Fruit fly (Drosophila melanogaster) whole organism, embryonic: ENCODE measurements around the gene CG43273.
A peak's percentile ranks its signal among the peaks of the same experiment; 100 is the strongest.

ENCODE experiments used
- Abd-B ChIP-seq: fragments of 200-800 bp; sonication (Bioruptor generic); optimal IDR thresholded peaks from 2 replicates; lab custom pipeline; 2018; ENCODE audit warnings: missing biosample characterization, mild to moderate bottlenecking, missing genetic modification characterization, moderate library complexity
- BEAF-32 ChIP-seq: fragments of 200-800 bp; sonication (Bioruptor generic); optimal IDR thresholded peaks from 3 replicates; lab custom pipeline; 2017; ENCODE audit warnings: missing biosample characterization, missing genetic modification characterization, mild to moderate bottlenecking, moderate library complexity, missing genetic modification reagents
- CG13894 ChIP-seq: fragments of 200-800 bp; sonication (Bioruptor generic); optimal IDR thresholded peaks from 3 replicates; lab custom pipeline; 2018; ENCODE audit warnings: missing biosample characterization, mild to moderate bottlenecking, missing genetic modification characterization, moderate library complexity
- CG16815 ChIP-seq: fragments of 200-800 bp; sonication (Bioruptor generic); optimal IDR thresholded peaks from 3 replicates; lab custom pipeline; 2017; ENCODE audit warnings: missing biosample characterization, mild to moderate bottlenecking, missing genetic modification characterization
- CG34376 ChIP-seq: fragments of 200-800 bp; sonication (Bioruptor generic); optimal IDR thresholded peaks from 2 replicates; lab custom pipeline; 2018; ENCODE audit warnings: missing biosample characterization, mild to moderate bottlenecking, missing genetic modification characterization
- CG34422 ChIP-seq: fragments of 200-800 bp; sonication (Bioruptor generic); IDR thresholded peaks from 3 replicates; pipeline ENCODE4 v1.3.6; 2022; ENCODE audit warnings: missing biosample characterization, missing genetic modification characterization
- CG3838 ChIP-seq: fragments of 200-800 bp; sonication (Bioruptor generic); optimal IDR thresholded peaks from 3 replicates; lab custom pipeline; 2016; ENCODE audit warnings: missing biosample characterization, missing genetic modification characterization
- CG5245 ChIP-seq: fragments of 200-800 bp; sonication (Bioruptor generic); optimal IDR thresholded peaks from 3 replicates; lab custom pipeline; 2016; ENCODE audit warnings: missing biosample characterization, missing genetic modification characterization
- CG6683 ChIP-seq: fragments of 200-800 bp; sonication (Bioruptor generic); optimal IDR thresholded peaks from 2 replicates; lab custom pipeline; 2017; ENCODE audit warnings: missing biosample characterization, mild to moderate bottlenecking, missing genetic modification characterization, missing genetic modification reagents
- CG7987 ChIP-seq: fragments of 200-800 bp; sonication (Bioruptor generic); optimal IDR thresholded peaks from 2 replicates; lab custom pipeline; 2018; ENCODE audit warnings: missing biosample characterization, mild to moderate bottlenecking, missing genetic modification characterization, moderate library complexity
- CG8359 ChIP-seq: fragments of 200-800 bp; sonication (Bioruptor generic); optimal IDR thresholded peaks from 2 replicates; lab custom pipeline; 2017; ENCODE audit warnings: missing biosample characterization, mild to moderate bottlenecking, missing genetic modification characterization, borderline replicate concordance
- GATAe ChIP-seq: fragments of 200-800 bp; sonication (Bioruptor generic); conservative IDR thresholded peaks from 2 replicates; pipeline ENCODE4 v1.3.6; 2022; ENCODE audit warnings: missing biosample characterization, missing genetic modification characterization
- H15 ChIP-seq: fragments of 200-800 bp; sonication (Bioruptor generic); IDR thresholded peaks from 3 replicates; pipeline ENCODE4 v1.3.6; 2022; ENCODE audit warnings: missing biosample characterization, missing genetic modification characterization
- Hmr ChIP-seq: fragments of 200-800 bp; sonication (Bioruptor generic); optimal IDR thresholded peaks from 3 replicates; lab custom pipeline; 2017; ENCODE audit warnings: mild to moderate bottlenecking, missing biosample characterization, missing genetic modification reagents, missing genetic modification characterization
- Hr78 ChIP-seq, 2 experiments: fragments of 200-800 bp in 1 of 2; fragments of >200 bp in 1 of 2; sonication (Bioruptor generic) in 1 of 2; optimal IDR thresholded peaks; 2 replicates each; lab custom pipeline; 2017 to 2019; ENCODE audit warnings: missing biosample characterization in 2 of 2, missing genetic modification characterization in 2 of 2, mild to moderate bottlenecking in 1 of 2, moderate library complexity in 1 of 2
- Med ChIP-seq: fragments of 200-800 bp; sonication (Bioruptor generic); peaks from one replicate; lab custom pipeline; 2016; ENCODE audit warnings: missing biosample characterization, missing genetic modification characterization, mild to moderate bottlenecking, inconsistent platforms, moderate library complexity
- NK7.1 ChIP-seq: fragments of 200-800 bp; sonication (Bioruptor generic); optimal IDR thresholded peaks from 3 replicates; lab custom pipeline; 2016; ENCODE audit warnings: missing biosample characterization, missing genetic modification characterization
- NfI ChIP-seq: fragments of 200-800 bp; sonication (Bioruptor generic); optimal IDR thresholded peaks from 3 replicates; lab custom pipeline; 2018; ENCODE audit warnings: missing biosample characterization, mild to moderate bottlenecking, missing genetic modification characterization, moderate library complexity
- Pdp1 ChIP-seq, 2 experiments: fragments of 200-800 bp; sonication (Bioruptor generic); optimal IDR thresholded peaks; 3 replicates each; lab custom pipeline; 2016; ENCODE audit warnings: missing biosample characterization in 2 of 2, missing genetic modification characterization in 2 of 2, mild to moderate bottlenecking in 1 of 2, moderate library complexity in 1 of 2
- Spps ChIP-seq: fragments of 200-800 bp; sonication (Bioruptor generic); optimal IDR thresholded peaks from 2 replicates; lab custom pipeline; 2018; ENCODE audit warnings: missing biosample characterization, mild to moderate bottlenecking, missing genetic modification characterization
- Trl ChIP-seq, 3 experiments: fragments of >200 bp in 2 of 3; fragments of 200-800 bp in 1 of 3; sonication (Bioruptor generic) in 1 of 3; optimal IDR thresholded peaks; 2 replicates in 1 of 3; 3 replicates in 2 of 3; lab custom pipeline; 2016 to 2017; ENCODE audit warnings: missing biosample characterization in 1 of 3, missing genetic modification characterization in 1 of 3
- cas ChIP-seq: fragments of 200-800 bp; sonication (Bioruptor generic); IDR thresholded peaks from 2 replicates; pipeline ENCODE4 v1.3.6; 2022; ENCODE audit warnings: missing biosample characterization, missing genetic modification characterization
- chinmo ChIP-seq: fragments of 200-800 bp; sonication (Bioruptor generic); IDR thresholded peaks from 4 replicates; pipeline ENCODE4 v1.3.6; 2022; ENCODE audit warnings: missing biosample characterization, missing genetic modification characterization; ENCODE audit not compliant: partially characterized antibody
- grau ChIP-seq: fragments of 200-800 bp; optimal IDR thresholded peaks from 3 replicates; lab custom pipeline; 2019; ENCODE audit warnings: missing biosample characterization, mild to moderate bottlenecking, missing genetic modification characterization, moderate library complexity
- grn ChIP-seq: fragments of 200-800 bp; sonication (Bioruptor generic); optimal IDR thresholded peaks from 3 replicates; lab custom pipeline; 2017; ENCODE audit warnings: missing biosample characterization, missing genetic modification characterization
- hth ChIP-seq: fragments of >200 bp; optimal IDR thresholded peaks from 2 replicates; lab custom pipeline; 2017; ENCODE audit warnings: inconsistent platforms
- lola ChIP-seq, 3 experiments: fragments of >200 bp in 2 of 3; fragments of 200-800 bp in 1 of 3; sonication (Bioruptor generic) in 1 of 3; optimal IDR thresholded peaks; 2 replicates each; lab custom pipeline; 2017 to 2019; ENCODE audit warnings: missing biosample characterization in 3 of 3, missing genetic modification characterization in 3 of 3, mild to moderate bottlenecking in 1 of 3, moderate library complexity in 1 of 3
- nerfin-1 ChIP-seq: fragments of 200-800 bp; sonication (Bioruptor generic); optimal IDR thresholded peaks from 3 replicates; lab custom pipeline; 2019; ENCODE audit warnings: missing biosample characterization, mild to moderate bottlenecking, missing genetic modification characterization, moderate library complexity
- pb ChIP-seq: fragments of 200-800 bp; sonication (Bioruptor generic); optimal IDR thresholded peaks from 3 replicates; lab custom pipeline; 2016; ENCODE audit warnings: missing biosample characterization, missing genetic modification characterization
- sens ChIP-seq: fragments of 200-800 bp; sonication (Bioruptor generic); peaks from one replicate; lab custom pipeline; 2016; ENCODE audit warnings: missing biosample characterization, missing genetic modification characterization
- tgo ChIP-seq: fragments of 200-800 bp; sonication (Bioruptor generic); IDR thresholded peaks from 3 replicates; pipeline ENCODE4 v1.3.6; 2022; ENCODE audit warnings: missing biosample characterization, missing genetic modification characterization
- tup ChIP-seq: fragments of 200-800 bp; sonication (Bioruptor generic); optimal IDR thresholded peaks from 2 replicates; lab custom pipeline; 2016; ENCODE audit warnings: missing biosample characterization, mild to moderate bottlenecking, missing genetic modification characterization, moderate library complexity
- vvl ChIP-seq: fragments of 200-800 bp; sonication (Bioruptor generic); IDR thresholded peaks from 2 replicates; pipeline ENCODE4 v1.3.6; 2022; ENCODE audit warnings: missing biosample characterization, missing genetic modification characterization

The CG43273 gene

dm6 chr3R:24862065-24862464 is 32.0 kb downstream of the CG43273 start, which contains the start of gene CG13640:
Gene CG13640, minus strand, starts transcription at chr3R:24862165.
- no peak for TF ChIP-seq pb
- no peak for TF ChIP-seq GATAe (GFP tag; lab: Robert Waterston, UW)
- no peak for TF ChIP-seq Hmr (GFP tag; lab: Kevin White, UChicago)
- no peak for TF ChIP-seq tgo (GFP tag; lab: Robert Waterston, UW)
- TF ChIP-seq Med (GFP tag; lab: Kevin White, UChicago): peak; percentile 7
- TF ChIP-seq lola (GFP tag; optimal IDR thresholded peaks at IDR 0.05; lab: Kevin White, UChicago): no peak
- no peak for TF ChIP-seq tup (GFP tag; lab: Kevin White, UChicago)
- TF ChIP-seq CG6683 (GFP tag; lab: Kevin White, UChicago): no peak
- TF ChIP-seq CG5245 (GFP tag; lab: Kevin White, UChicago): no peak
- no peak for TF ChIP-seq Hr78 (GFP tag; optimal IDR thresholded peaks at IDR 0.05; lab: Kevin White, UChicago)
- 0 out of 2 replicates have a peak, but pooled peaks have one; percentile 24 for TF ChIP-seq vvl
- no peak for TF ChIP-seq Spps (tag; lab: Kevin White, UChicago)
- TF ChIP-seq CG8359 (GFP tag; lab: Kevin White, UChicago): no peak

dm6 chr3R:24862574-24863089 is 32.5 kb downstream of the CG43273 start, which contains the start of gene CG7016:
Gene CG7016, plus strand, starts transcription at chr3R:24862931.
- TF ChIP-seq vvl: 0 out of 2 replicates have a peak, but pooled peaks have one; percentile 2
- no peak for TF ChIP-seq Abd-B (GFP tag; lab: Kevin White, UChicago)
- no peak for TF ChIP-seq grau (tag; lab: Kevin White, UChicago)
- peak; percentile 13 for TF ChIP-seq grn (GFP tag; lab: Kevin White, UChicago)
- no peak for TF ChIP-seq cas (GFP tag; lab: Robert Waterston, UW)
- no peak for TF ChIP-seq H15 (GFP tag; lab: Robert Waterston, UW)
- TF ChIP-seq sens (GFP tag; lab: Kevin White, UChicago): peak; percentile 58
- no peak for TF ChIP-seq NfI (GFP tag; lab: Kevin White, UChicago)
- no peak for TF ChIP-seq CG16815
- TF ChIP-seq CG13894: peak; percentile 79
- TF ChIP-seq nerfin-1 (tag; lab: Kevin White, UChicago): no peak
- TF ChIP-seq hth: no peak
- TF ChIP-seq NK7.1 (GFP tag; lab: Kevin White, UChicago): no peak
- TF ChIP-seq chinmo: peak; percentile 57; the same call in 1 of the 4 replicates
- TF ChIP-seq Pdp1 (GFP tag; optimal IDR thresholded peaks at IDR 0.05; lab: Kevin White, UChicago): peak in 1 of 2 experiments; percentile 70
- TF ChIP-seq CG34376: peak; percentile 62
- peak; percentile 12; the same call in 1 of the 3 replicates for TF ChIP-seq CG34422 (GFP tag; lab: Robert Waterston, UW)
- peak; percentile 42 to 63 for TF ChIP-seq Trl (optimal IDR thresholded peaks at IDR 0.05; lab: Kevin White, UChicago)
- TF ChIP-seq Trl (GFP tag; optimal IDR thresholded peaks at IDR 0.05; lab: Kevin White, UChicago): no peak
- no peak for TF ChIP-seq BEAF-32
- TF ChIP-seq CG3838 (GFP tag; lab: Kevin White, UChicago): no peak

dm6 chr3R:24863894-24864293 is 33.8 kb downstream of the CG43273 start:
- TF ChIP-seq sens (GFP tag; lab: Kevin White, UChicago) (peak; percentile 1), CG7987 (GFP tag; lab: Kevin White, UChicago) (no peak)
